Fruit fly (Drosophila melanogaster) whole organism, embryonic: ENCODE measurements around the gene Fur2.

ENCODE experiments used
- Adf1 ChIP-seq: fragments of 200-800 bp; sonication (Bioruptor generic); IDR thresholded peaks from 2 replicates; pipeline ENCODE4 v1.3.6; 2022; ENCODE audit warnings: missing biosample characterization, missing genetic modification characterization
- Aef1 ChIP-seq: fragments of 200-800 bp; sonication (Bioruptor generic); IDR thresholded peaks from 3 replicates; pipeline ENCODE4 v1.3.6; 2022; ENCODE audit warnings: missing biosample characterization, missing genetic modification characterization
- Awh ChIP-seq: fragments of 200-800 bp; sonication (Bioruptor generic); IDR thresholded peaks from 2 replicates; pipeline ENCODE4, ENCODE4 v1.3.6; 2022; ENCODE audit warnings: missing biosample characterization, missing genetic modification characterization
- Bdp1 ChIP-seq: fragments of 200-800 bp; sonication (Bioruptor generic); optimal IDR thresholded peaks from 3 replicates; lab custom pipeline; 2016; ENCODE audit warnings: missing biosample characterization, missing genetic modification characterization
- Bgb ChIP-seq: fragments of 200-800 bp; sonication (Bioruptor generic); IDR thresholded peaks from 2 replicates; pipeline ENCODE4 v1.3.6; 2022; ENCODE audit warnings: missing biosample characterization, missing genetic modification characterization; ENCODE audit not compliant: partially characterized antibody
- Bteb2 ChIP-seq: fragments of 200-800 bp; sonication (Bioruptor generic); optimal IDR thresholded peaks from 2 replicates; lab custom pipeline; 2016; ENCODE audit warnings: missing biosample characterization, missing genetic modification characterization
- CG10462 ChIP-seq: fragments of 200-800 bp; sonication (Bioruptor generic); optimal IDR thresholded peaks from 2 replicates; lab custom pipeline; 2016; ENCODE audit warnings: missing biosample characterization, missing genetic modification characterization
- CG11085 ChIP-seq: fragments of 200-800 bp; sonication (Bioruptor generic); IDR thresholded peaks from 2 replicates; pipeline ENCODE4 v1.3.6; 2022; ENCODE audit warnings: missing biosample characterization, missing genetic modification characterization
- CG11504 ChIP-seq: fragments of 200-800 bp; sonication (Bioruptor generic); optimal IDR thresholded peaks from 3 replicates; lab custom pipeline; 2019; ENCODE audit warnings: missing biosample characterization, mild to moderate bottlenecking, missing genetic modification characterization, moderate library complexity
- CG13775 ChIP-seq: fragments of 200-800 bp; sonication (Bioruptor generic); optimal IDR thresholded peaks from 3 replicates; lab custom pipeline; 2017; ENCODE audit warnings: missing biosample characterization, mild to moderate bottlenecking, missing genetic modification characterization
- CG15011 ChIP-seq: fragments of 200-800 bp; sonication (Bioruptor generic); optimal IDR thresholded peaks from 3 replicates; lab custom pipeline; 2018; ENCODE audit warnings: missing biosample characterization, mild to moderate bottlenecking, missing genetic modification characterization
- CG17186 ChIP-seq: fragments of 200-800 bp; sonication (Bioruptor generic); optimal IDR thresholded peaks from 3 replicates; lab custom pipeline; 2017; ENCODE audit warnings: missing biosample characterization, missing genetic modification reagents, missing genetic modification characterization
- CG18011 ChIP-seq: fragments of 200-800 bp; sonication (Bioruptor generic); optimal IDR thresholded peaks from 2 replicates; lab custom pipeline; 2017; ENCODE audit warnings: missing biosample characterization, missing genetic modification characterization, mild to moderate bottlenecking, moderate library complexity, missing genotype
- CG18764 ChIP-seq: fragments of 200-800 bp; sonication (Bioruptor generic); optimal IDR thresholded peaks from 3 replicates; lab custom pipeline; 2016; ENCODE audit warnings: missing biosample characterization, missing genetic modification characterization
- CG31224 ChIP-seq: fragments of 200-800 bp; sonication (Bioruptor generic); IDR thresholded peaks from 2 replicates; pipeline ENCODE4 v1.3.6; 2022; ENCODE audit warnings: missing biosample characterization, missing genetic modification characterization
- CG34224 ChIP-seq: fragments of 200-800 bp; sonication (Bioruptor generic); IDR thresholded peaks from 3 replicates; pipeline ENCODE4 v1.3.6; 2022; ENCODE audit warnings: missing biosample characterization, missing genetic modification characterization; ENCODE audit not compliant: partially characterized antibody
- CG3847 ChIP-seq: fragments of 200-800 bp; sonication (Bioruptor generic); IDR thresholded peaks from 2 replicates; pipeline ENCODE4 v1.3.6; 2022; ENCODE audit warnings: missing biosample characterization, missing genetic modification characterization
- CG5180 ChIP-seq: fragments of 200-800 bp; sonication (Bioruptor generic); optimal IDR thresholded peaks from 3 replicates; lab custom pipeline; 2017; ENCODE audit warnings: missing biosample characterization, missing genetic modification characterization, mild to moderate bottlenecking, moderate library complexity, missing genetic modification reagents
- CG6175 ChIP-seq: fragments of 200-800 bp; sonication (Bioruptor generic); IDR thresholded peaks from 3 replicates; pipeline ENCODE4 v1.3.6; 2022; ENCODE audit warnings: missing biosample characterization, missing genetic modification characterization
- CG6654 ChIP-seq: fragments of 200-800 bp; sonication (Bioruptor generic); optimal IDR thresholded peaks from 2 replicates; lab custom pipeline; 2017; ENCODE audit warnings: missing biosample characterization, mild to moderate bottlenecking, missing genetic modification characterization
- CG6791 ChIP-seq: fragments of 200-800 bp; sonication (Bioruptor generic); IDR thresholded peaks from 3 replicates; pipeline ENCODE4 v1.3.6; 2022; ENCODE audit warnings: missing biosample characterization, missing genetic modification characterization; ENCODE audit not compliant: partially characterized antibody
- CG7839 ChIP-seq: fragments of 200-800 bp; sonication (Bioruptor generic); optimal IDR thresholded peaks from 3 replicates; lab custom pipeline; 2018; ENCODE audit warnings: missing biosample characterization, mild to moderate bottlenecking, missing genetic modification characterization, moderate library complexity
- CG9437 ChIP-seq: fragments of 200-800 bp; sonication (Bioruptor generic); optimal IDR thresholded peaks from 2 replicates; lab custom pipeline; 2018; ENCODE audit warnings: missing biosample characterization, mild to moderate bottlenecking, missing genetic modification characterization
- D ChIP-seq, 2 experiments: fragments of 200-800 bp in 1 of 2; fragments of >200 bp in 1 of 2; sonication (Bioruptor generic) in 1 of 2; optimal IDR thresholded peaks; 2 replicates in 1 of 2; 3 replicates in 1 of 2; lab custom pipeline; 2017; ENCODE audit warnings: mild to moderate bottlenecking in 1 of 2, missing biosample characterization in 1 of 2, missing genetic modification characterization in 1 of 2, missing genetic modification reagents in 1 of 2
- D19B ChIP-seq: fragments of 200-800 bp; sonication (Bioruptor generic); optimal IDR thresholded peaks from 2 replicates; lab custom pipeline; 2017; ENCODE audit warnings: missing biosample characterization, mild to moderate bottlenecking, missing genetic modification characterization
- Doc2 ChIP-seq: fragments of 200-800 bp; sonication (Bioruptor generic); IDR thresholded peaks from 2 replicates; pipeline ENCODE4 v1.3.6; 2022; ENCODE audit warnings: missing biosample characterization, missing genetic modification characterization
- Dref ChIP-seq: fragments of 200-800 bp; sonication (Bioruptor generic); IDR thresholded peaks from 2 replicates; pipeline ENCODE4 v1.3.6; 2022; ENCODE audit warnings: missing biosample characterization, missing genetic modification characterization
- Fer1 ChIP-seq: fragments of 200-800 bp; sonication (Bioruptor generic); optimal IDR thresholded peaks from 2 replicates; lab custom pipeline; 2017; ENCODE audit warnings: missing biosample characterization, mild to moderate bottlenecking, missing genetic modification characterization
- GATAe ChIP-seq: fragments of 200-800 bp; sonication (Bioruptor generic); conservative IDR thresholded peaks from 2 replicates; pipeline ENCODE4 v1.3.6; 2022; ENCODE audit warnings: missing biosample characterization, missing genetic modification characterization
- Rfx ChIP-seq: fragments of 200-800 bp; sonication (Bioruptor generic); IDR thresholded peaks from 2 replicates; pipeline ENCODE4 v1.3.6; 2022; ENCODE audit warnings: missing biosample characterization, missing genetic modification characterization
- Six4 ChIP-seq: fragments of 200-800 bp; sonication (Bioruptor generic); optimal IDR thresholded peaks from 2 replicates; lab custom pipeline; 2016; ENCODE audit warnings: missing biosample characterization, missing genetic modification characterization
- Sox102F ChIP-seq: fragments of 200-800 bp; sonication (Bioruptor generic); optimal IDR thresholded peaks from 2 replicates; lab custom pipeline; 2018; ENCODE audit warnings: missing biosample characterization, mild to moderate bottlenecking, missing genetic modification characterization, moderate library complexity
- Sry-δ ChIP-seq: fragments of 200-800 bp; sonication (Bioruptor generic); optimal IDR thresholded peaks from 2 replicates; lab custom pipeline; 2016; ENCODE audit warnings: missing biosample characterization, missing genetic modification characterization
- TFAM ChIP-seq: fragments of 200-800 bp; sonication (Bioruptor generic); optimal IDR thresholded peaks from 2 replicates; lab custom pipeline; 2017; ENCODE audit warnings: missing biosample characterization, missing genetic modification characterization, inconsistent platforms
- caup ChIP-seq: fragments of 200-800 bp; sonication (Bioruptor generic); optimal IDR thresholded peaks from 3 replicates; lab custom pipeline; 2017; ENCODE audit warnings: missing biosample characterization, mild to moderate bottlenecking, missing genetic modification characterization, moderate library complexity; ENCODE audit not compliant: severe bottlenecking
- chm ChIP-seq: fragments of 200-800 bp; sonication (Bioruptor generic); IDR thresholded peaks from 2 replicates; pipeline ENCODE4 v1.3.6; 2022; ENCODE audit warnings: missing biosample characterization, missing genetic modification characterization
- dpn ChIP-seq, 2 experiments: fragments of 200-800 bp; sonication (Bioruptor generic); optimal IDR thresholded peaks; 3 replicates each; lab custom pipeline; 2016; ENCODE audit warnings: missing biosample characterization in 2 of 2, missing genetic modification characterization in 2 of 2
- emc ChIP-seq: fragments of 200-800 bp; sonication (Bioruptor generic); optimal IDR thresholded peaks from 2 replicates; lab custom pipeline; 2016; ENCODE audit warnings: missing biosample characterization, missing genetic modification characterization
- gsb-n ChIP-seq: fragments of 200-800 bp; sonication (Bioruptor generic); optimal IDR thresholded peaks from 3 replicates; lab custom pipeline; 2018; ENCODE audit warnings: missing biosample characterization, mild to moderate bottlenecking, missing genetic modification characterization
- h ChIP-seq: fragments of >200 bp; optimal IDR thresholded peaks from 2 replicates; lab custom pipeline; 2017
- ham ChIP-seq: fragments of 200-800 bp; sonication (Bioruptor generic); IDR thresholded peaks from 2 replicates; pipeline ENCODE4 v1.3.6; 2022; ENCODE audit warnings: missing biosample characterization, missing genetic modification characterization
- her ChIP-seq: fragments of 200-800 bp; sonication (Bioruptor generic); optimal IDR thresholded peaks from 2 replicates; lab custom pipeline; 2016; ENCODE audit warnings: missing biosample characterization, missing genetic modification characterization
- kay ChIP-seq: fragments of 200-800 bp; sonication (Bioruptor generic); optimal IDR thresholded peaks from 2 replicates; lab custom pipeline; 2016; ENCODE audit warnings: missing biosample characterization, missing genetic modification characterization
- luna ChIP-seq: fragments of 200-800 bp; sonication (Bioruptor generic); optimal IDR thresholded peaks from 2 replicates; lab custom pipeline; 2016; ENCODE audit warnings: missing biosample characterization, missing genetic modification characterization
- nmo ChIP-seq: fragments of 200-800 bp; sonication (Bioruptor generic); optimal IDR thresholded peaks from 2 replicates; lab custom pipeline; 2018; ENCODE audit warnings: missing biosample characterization, mild to moderate bottlenecking, missing genetic modification characterization, moderate library complexity
- nom ChIP-seq: fragments of 200-800 bp; sonication (Bioruptor generic); optimal IDR thresholded peaks from 2 replicates; lab custom pipeline; 2017; ENCODE audit warnings: missing biosample characterization, missing genetic modification characterization, mild to moderate bottlenecking, moderate library complexity, missing genetic modification reagents
- pho ChIP-seq: fragments of 200-800 bp; sonication (Bioruptor generic); optimal IDR thresholded peaks from 2 replicates; lab custom pipeline; 2016; ENCODE audit warnings: missing biosample characterization, missing genetic modification characterization
- so ChIP-seq: fragments of 200-800 bp; sonication (Bioruptor generic); IDR thresholded peaks from 3 replicates; pipeline ENCODE4 v1.3.6; 2022; ENCODE audit warnings: missing biosample characterization, missing genetic modification characterization
- tio ChIP-seq: fragments of 200-800 bp; sonication (Bioruptor generic); optimal IDR thresholded peaks from 2 replicates; lab custom pipeline; 2017; ENCODE audit warnings: missing biosample characterization, missing genetic modification characterization, inconsistent platforms
- usp ChIP-seq: fragments of >200 bp; optimal IDR thresholded peaks from 2 replicates; lab custom pipeline; 2017; ENCODE audit warnings: missing biosample characterization, missing genetic modification characterization
- zen ChIP-seq: fragments of 200-800 bp; sonication (Bioruptor generic); optimal IDR thresholded peaks from 3 replicates; lab custom pipeline; 2018; ENCODE audit warnings: missing biosample characterization, mild to moderate bottlenecking, missing genetic modification characterization, moderate library complexity

Fur2 gene

dm6 chrX:16391397-16391796 is 18.5 kb downstream of the Fur2 start, which contains the start of the genes TH1 and mei-41 (continued):
- peak; percentile 79; the same call in 1 of the 2 replicates for TF ChIP-seq Doc2 (GFP tag; lab: Robert Waterston, UW)
- no peak for TF ChIP-seq caup (GFP tag; lab: Kevin White, UChicago)
- TF ChIP-seq CG7839 = peak; percentile 96
- TF ChIP-seq Dref = peak; percentile 70
- TF ChIP-seq emc = peak; percentile 12
- TF ChIP-seq CG17186 (GFP tag; lab: Kevin White, UChicago) = peak; percentile 86
- peak; percentile 61 for TF ChIP-seq CG10462 (GFP tag; lab: Kevin White, UChicago)
- TF ChIP-seq CG9437 (GFP tag; lab: Kevin White, UChicago) = peak; percentile 80
- TF ChIP-seq usp (GFP tag; lab: Kevin White, UChicago) = no peak
- TF ChIP-seq Fer1 (GFP tag; lab: Kevin White, UChicago) = no peak
- no peak for TF ChIP-seq CG5180 (GFP tag; lab: Kevin White, UChicago)
- TF ChIP-seq CG6654 = peak; percentile 59
- TF ChIP-seq her (GFP tag; lab: Kevin White, UChicago) = peak; percentile 7
- TF ChIP-seq CG6791 = no peak
- peak; percentile 47; the same call in 1 of the 2 replicates for TF ChIP-seq ham (GFP tag; lab: Robert Waterston, UW)
- TF ChIP-seq CG18764 (GFP tag; lab: Kevin White, UChicago) = no peak
- no peak for TF ChIP-seq D19B
- TF ChIP-seq CG34224 (GFP tag; lab: Robert Waterston, UW) = no peak
- peak; percentile 93 for TF ChIP-seq zen (tag; lab: Kevin White, UChicago)
- TF ChIP-seq Sry-δ (GFP tag; lab: Kevin White, UChicago) = peak; percentile 46
- TF ChIP-seq D (optimal IDR thresholded peaks at IDR 0.05; lab: Kevin White, UChicago) = no peak
- peak; percentile 80 for TF ChIP-seq D (GFP tag; optimal IDR thresholded peaks at IDR 0.05; lab: Kevin White, UChicago)
- peak; percentile 55 to 86 for TF ChIP-seq dpn (GFP tag; optimal IDR thresholded peaks at IDR 0.05; lab: Kevin White, UChicago)
- peak; percentile 82 for TF ChIP-seq so (GFP tag; lab: Robert Waterston, UW)
- peak; percentile 95 for TF ChIP-seq CG11085 (GFP tag; lab: Robert Waterston, UW)
- peak; percentile 43; the same call in 1 of the 2 replicates for TF ChIP-seq Bgb (GFP tag; lab: Robert Waterston, UW)
- no peak for TF ChIP-seq TFAM
- TF ChIP-seq pho (GFP tag; lab: Kevin White, UChicago) = peak; percentile 58
- peak; percentile 96 for TF ChIP-seq nmo
- TF ChIP-seq CG6175 (GFP tag; lab: Robert Waterston, UW) = peak; percentile 91
- TF ChIP-seq CG31224 (GFP tag; lab: Robert Waterston, UW) = peak; percentile 90
- no peak for TF ChIP-seq CG11504
- TF ChIP-seq Aef1 (GFP tag; lab: Robert Waterston, UW) = peak; percentile 96
- TF ChIP-seq CG13775 (GFP tag; lab: Kevin White, UChicago) = peak; percentile 90
- TF ChIP-seq Bteb2 = peak; percentile 12
- TF ChIP-seq chm = peak; percentile 90
- peak; percentile 48 for TF ChIP-seq Bdp1 (GFP tag; lab: Kevin White, UChicago)
- peak; percentile 70 for TF ChIP-seq Adf1
- no peak for TF ChIP-seq nom (GFP tag; lab: Kevin White, UChicago)
- no peak for TF ChIP-seq luna
- TF ChIP-seq tio (GFP tag; lab: Kevin White, UChicago) = no peak
- peak; percentile 97 for TF ChIP-seq Rfx (GFP tag; lab: Robert Waterston, UW)
- TF ChIP-seq Awh = peak; percentile 96
- TF ChIP-seq CG18011 = peak; percentile 46
- no peak for TF ChIP-seq h
- peak; percentile 93 for TF ChIP-seq Sox102F (GFP tag; lab: Kevin White, UChicago)
- no peak for TF ChIP-seq CG15011 (GFP tag; lab: Kevin White, UChicago)
- TF ChIP-seq kay (GFP tag; lab: Kevin White, UChicago) = peak; percentile 76
- TF ChIP-seq GATAe (GFP tag; lab: Robert Waterston, UW) = peak; percentile 79
- peak; percentile 96 for TF ChIP-seq CG3847
- peak; percentile 63 for TF ChIP-seq Six4 (GFP tag; lab: Kevin White, UChicago)
- TF ChIP-seq gsb-n (tag; lab: Kevin White, UChicago) = peak; percentile 90
